Worm (Caenorhabditis elegans) whole organism, L2 larva: ENCODE data around the gene ZK1010.8.
A peak's percentile ranks its signal among the peaks of the same experiment; 100 is the strongest.

Experiments
- C34F6.9 ChIP-seq: fragments of 150-350 bp; optimal IDR thresholded peaks from 2 replicates; lab custom pipeline; 2014; ENCODE audit warnings: missing biosample characterization, missing genetic modification characterization
- F13H6.1 ChIP-seq: sonication (generic microtip); optimal IDR thresholded peaks from 2 replicates; lab custom pipeline; 2016; ENCODE audit warnings: missing genetic modification characterization, missing compliant biosample characterization
- aly-2 ChIP-seq: fragments of 150-350 bp; optimal IDR thresholded peaks from 2 replicates; lab custom pipeline; 2014; ENCODE audit warnings: missing biosample characterization, missing genetic modification characterization
- ama-1 ChIP-seq: fragments of 150-350 bp; optimal IDR thresholded peaks from 2 replicates; lab custom pipeline; 2018; ENCODE audit warnings: inconsistent platforms
- blmp-1 ChIP-seq: sonication (generic microtip); optimal IDR thresholded peaks from 2 replicates; lab custom pipeline; 2017; ENCODE audit warnings: missing genetic modification characterization, mild to moderate bottlenecking, missing compliant biosample characterization, antibody characterized with exemption, moderate library complexity; ENCODE audit not compliant: insufficient read depth
- ceh-16 ChIP-seq: fragments of 150-350 bp; optimal IDR thresholded peaks from 2 replicates; lab custom pipeline; 2014; ENCODE audit warnings: missing biosample characterization, missing genetic modification characterization
- ceh-82 ChIP-seq: fragments of 150-350 bp; optimal IDR thresholded peaks from 2 replicates; lab custom pipeline; 2014; ENCODE audit warnings: missing biosample characterization, missing genetic modification characterization
- crh-2 ChIP-seq: sonication (generic microtip); optimal IDR thresholded peaks from 2 replicates; lab custom pipeline; 2017; ENCODE audit warnings: missing biosample characterization, missing genetic modification characterization
- dmd-4 ChIP-seq: sonication (generic microtip); optimal IDR thresholded peaks from 2 replicates; lab custom pipeline; 2017; ENCODE audit warnings: missing biosample characterization, missing genetic modification characterization
- egl-27 ChIP-seq: sonication (generic microtip); optimal IDR thresholded peaks from 3 replicates; lab custom pipeline; 2017; ENCODE audit warnings: missing biosample characterization, missing genetic modification reagents, missing genetic modification characterization
- elt-1 ChIP-seq: fragments of 150-350 bp; optimal IDR thresholded peaks from 2 replicates; lab custom pipeline; 2014; ENCODE audit warnings: missing biosample characterization, missing genetic modification characterization
- fos-1 ChIP-seq: fragments of 150-350 bp; optimal IDR thresholded peaks from 2 replicates; lab custom pipeline; 2014; ENCODE audit warnings: missing biosample characterization, missing genetic modification characterization
- gmeb-1 ChIP-seq: fragments of 150-350 bp; optimal IDR thresholded peaks from 2 replicates; lab custom pipeline; 2014; ENCODE audit warnings: missing biosample characterization, missing genetic modification characterization
- lin-11 ChIP-seq: fragments of 150-350 bp; sonication (generic microtip); optimal IDR thresholded peaks from 2 replicates; lab custom pipeline; 2014; ENCODE audit warnings: missing biosample characterization, missing genetic modification characterization, inconsistent platforms, mixed read lengths
- lin-13 ChIP-seq: fragments of 150-350 bp; optimal IDR thresholded peaks from 2 replicates; lab custom pipeline; 2014; ENCODE audit warnings: missing biosample characterization, missing genetic modification reagents, missing genetic modification characterization
- lsy-2 ChIP-seq, 2 experiments: fragments of 150-350 bp in 1 of 2; sonication (generic microtip) in 1 of 2; optimal IDR thresholded peaks; 2 replicates each; lab custom pipeline; 2014 to 2017; ENCODE audit warnings: missing biosample characterization in 2 of 2, missing genetic modification characterization in 2 of 2
- mbf-1 ChIP-seq: sonication (generic microtip); optimal IDR thresholded peaks from 2 replicates; lab custom pipeline; 2017; ENCODE audit warnings: missing biosample characterization, missing genetic modification characterization
- mdl-1 ChIP-seq, 2 experiments: fragments of 150-350 bp in 1 of 2; sonication (generic microtip) in 1 of 2; optimal IDR thresholded peaks; 2 replicates each; lab custom pipeline; 2017; ENCODE audit warnings: missing biosample characterization in 2 of 2, missing genetic modification characterization in 2 of 2
- nhr-12 ChIP-seq: fragments of 150-350 bp; optimal IDR thresholded peaks from 2 replicates; lab custom pipeline; 2014; ENCODE audit warnings: missing biosample characterization, missing genetic modification characterization
- nhr-129 ChIP-seq: fragments of 150-350 bp; optimal IDR thresholded peaks from 2 replicates; lab custom pipeline; 2014; ENCODE audit warnings: missing biosample characterization, missing genetic modification characterization
- nhr-21 ChIP-seq: fragments of 150-350 bp; optimal IDR thresholded peaks from 2 replicates; lab custom pipeline; 2014; ENCODE audit warnings: missing biosample characterization, missing genetic modification characterization
- nhr-23 ChIP-seq: fragments of 150-350 bp; optimal IDR thresholded peaks from 2 replicates; lab custom pipeline; 2014; ENCODE audit warnings: missing biosample characterization, missing genetic modification reagents, missing genetic modification characterization
- nhr-237 ChIP-seq: fragments of 150-350 bp; optimal IDR thresholded peaks from 2 replicates; lab custom pipeline; 2014; ENCODE audit warnings: missing biosample characterization, missing genetic modification characterization
- nhr-77 ChIP-seq: fragments of 150-350 bp; optimal IDR thresholded peaks from 2 replicates; lab custom pipeline; 2014; ENCODE audit warnings: missing biosample characterization, missing genetic modification characterization
- peb-1 ChIP-seq: fragments of 150-350 bp; optimal IDR thresholded peaks from 2 replicates; lab custom pipeline; 2014; ENCODE audit warnings: missing biosample characterization, missing genetic modification characterization
- skn-1 ChIP-seq: sonication (generic microtip); optimal IDR thresholded peaks from 2 replicates; lab custom pipeline; 2017; ENCODE audit warnings: missing biosample characterization, missing genetic modification characterization
- sma-9 ChIP-seq, 2 experiments: fragments of 150-350 bp in 1 of 2; sonication (generic microtip) in 1 of 2; optimal IDR thresholded peaks; 2 replicates each; lab custom pipeline; 2014 to 2016; ENCODE audit warnings: missing genetic modification characterization in 2 of 2, mild to moderate bottlenecking in 1 of 2, missing biosample characterization in 1 of 2, missing compliant biosample characterization in 1 of 2, missing genetic modification reagents in 1 of 2, moderate library complexity in 1 of 2
- snpc-4 ChIP-seq: fragments of 150-350 bp; optimal IDR thresholded peaks from 2 replicates; lab custom pipeline; 2014; ENCODE audit warnings: missing biosample characterization, missing genetic modification characterization
- unc-55 ChIP-seq: fragments of 150-350 bp; sonication (generic microtip); optimal IDR thresholded peaks from 3 replicates; lab custom pipeline; 2014; ENCODE audit warnings: missing biosample characterization, missing genetic modification reagents, missing genetic modification characterization
- ztf-4 ChIP-seq: fragments of 150-350 bp; optimal IDR thresholded peaks from 2 replicates; lab custom pipeline; 2014; ENCODE audit warnings: missing biosample characterization, missing genetic modification characterization

The ZK1010.8 gene

ce11 chrIII:12959286-12959685 lies 41.2 kb downstream of the ZK1010.8 start:
- TF ChIP-seq fos-1 (tag; lab: Kevin White, UChicago) (peak; percentile 85), nhr-77 (tag; lab: Kevin White, UChicago) (no peak), sma-9 (GFP tag; optimal IDR thresholded peaks at IDR 0.05; lab: Kevin White, UChicago) (peak; percentile 28), sma-9 (tag; optimal IDR thresholded peaks at IDR 0.05; lab: Kevin White, UChicago) (no peak), crh-2 (tag; lab: Kevin White, UChicago) (peak; percentile 35), blmp-1 (tag; lab: Kevin White, UChicago) (peak; percentile 11), gmeb-1 (tag; lab: Kevin White, UChicago) (peak; percentile 33), ztf-4 (tag; lab: Kevin White, UChicago) (no peak), aly-2 (tag; lab: Kevin White, UChicago) (no peak), nhr-23 (tag; lab: Kevin White, UChicago) (no peak), nhr-21 (tag; lab: Kevin White, UChicago) (no peak)
- TF ChIP-seq, all 48 proteins: peak for 5

- no peak for TF ChIP-seq sma-9 (GFP tag; optimal IDR thresholded peaks at IDR 0.05; lab: Kevin White, UChicago)
- TF ChIP-seq sma-9 (tag; optimal IDR thresholded peaks at IDR 0.05; lab: Kevin White, UChicago): no peak
- no peak for TF ChIP-seq unc-55
- no peak for TF ChIP-seq C34F6.9
- TF ChIP-seq F13H6.1 (tag; lab: Kevin White, UChicago): no peak
- no peak for TF ChIP-seq gmeb-1 (tag; lab: Kevin White, UChicago)
- no peak for TF ChIP-seq ceh-82 (tag; lab: Kevin White, UChicago)
- no peak for TF ChIP-seq peb-1 (tag; lab: Kevin White, UChicago)
- no peak for TF ChIP-seq lin-13 (GFP tag; lab: Kevin White, UChicago)
- no peak for TF ChIP-seq lin-11
- no peak for TF ChIP-seq lsy-2 (tag; optimal IDR thresholded peaks at IDR 0.05; lab: Kevin White, UChicago)
- TF ChIP-seq ama-1 (lab: Kevin White, UChicago): no peak
- TF ChIP-seq nhr-12 (tag; lab: Kevin White, UChicago): no peak
- TF ChIP-seq elt-1 (tag; lab: Kevin White, UChicago): no peak
- no peak for TF ChIP-seq nhr-237
- no peak for TF ChIP-seq aly-2 (tag; lab: Kevin White, UChicago)
- no peak for TF ChIP-seq mdl-1 (tag; optimal IDR thresholded peaks at IDR 0.05; lab: Kevin White, UChicago)
- no peak for TF ChIP-seq mbf-1
- TF ChIP-seq egl-27 (tag; lab: Kevin White, UChicago): no peak
- TF ChIP-seq nhr-77 (tag; lab: Kevin White, UChicago): no peak
These were observed 47.9 kb downstream of the ZK1010.8 start for ce11 chrIII:12952615-12953014.

DNA sequence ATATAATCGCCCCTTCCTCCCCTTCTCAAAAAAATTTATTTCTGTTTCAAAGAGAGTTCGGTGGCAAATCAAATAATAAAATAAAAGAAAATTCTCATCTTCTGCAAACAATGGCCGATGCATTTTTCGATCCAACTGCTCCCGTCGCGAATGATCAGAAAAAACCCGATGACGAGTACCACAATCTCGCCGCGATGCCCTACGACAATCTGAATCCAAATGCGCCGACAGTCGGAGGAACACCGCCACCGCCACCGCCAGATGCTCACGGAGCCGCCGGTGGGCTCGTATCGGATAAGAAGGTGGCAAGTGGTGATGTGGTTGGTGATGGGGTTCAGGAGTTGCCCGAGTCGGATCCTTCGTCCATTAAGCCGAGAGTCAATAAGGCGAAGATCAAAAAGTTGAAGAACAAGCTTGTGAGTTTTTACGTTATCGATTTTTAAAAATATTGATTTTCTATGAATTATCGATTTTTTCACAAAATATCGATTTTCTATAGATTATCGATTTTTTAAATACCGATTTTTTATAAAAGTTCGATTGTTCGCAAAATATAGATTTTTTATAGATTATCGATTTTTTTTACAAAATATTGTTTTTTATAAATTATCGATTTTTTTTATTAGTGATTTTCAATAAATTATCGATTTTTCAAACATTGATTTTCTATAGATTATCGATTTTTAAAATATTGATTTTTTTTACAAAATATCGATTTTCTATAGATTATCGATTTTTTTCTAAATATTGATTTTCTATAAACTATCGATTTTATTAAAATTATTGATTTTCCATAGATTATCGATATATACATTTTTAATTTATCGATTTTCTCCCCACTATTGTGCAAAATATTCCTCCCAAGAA lies 48.9 kb downstream of the ZK1010.8 start, which contains the start of gene Y39E4A.1:
TSS of gene Y39E4A.1 (plus strand) at position 51 of the 867 bp plus-strand sequence.
- no peak for TF ChIP-seq skn-1 (tag; lab: Kevin White, UChicago)
- no peak for TF ChIP-seq mbf-1
- no peak for TF ChIP-seq ceh-16 (tag; lab: Kevin White, UChicago)
- TF ChIP-seq dmd-4 (tag; lab: Kevin White, UChicago): no peak
- no peak for TF ChIP-seq unc-55
- no peak for TF ChIP-seq snpc-4 (tag; lab: Kevin White, UChicago)
- no peak for TF ChIP-seq mdl-1 (tag; optimal IDR thresholded peaks at IDR 0.05; lab: Kevin White, UChicago)
- no peak for TF ChIP-seq elt-1 (tag; lab: Kevin White, UChicago)
- TF ChIP-seq nhr-129 (tag; lab: Kevin White, UChicago): no peak
- TF ChIP-seq F13H6.1 (tag; lab: Kevin White, UChicago): no peak
- no peak for TF ChIP-seq peb-1 (tag; lab: Kevin White, UChicago)
- no peak for TF ChIP-seq lin-11
- TF ChIP-seq nhr-23 (tag; lab: Kevin White, UChicago): no peak
- TF ChIP-seq crh-2 (tag; lab: Kevin White, UChicago): no peak
- no peak for TF ChIP-seq fos-1 (tag; lab: Kevin White, UChicago)
